Worm (Caenorhabditis elegans) whole organism, L4 larva: ENCODE measurements around the gene F41H10.3.

Experiments used
- D1046.2 ChIP-seq: fragments of 200-800 bp; sonication (Bioruptor generic); IDR thresholded peaks from 2 replicates; pipeline ENCODE4 v1.3.6; 2022; ENCODE audit warnings: missing genetic modification characterization, missing compliant biosample characterization
- F37D6.2 ChIP-seq: sonication (generic microtip); optimal IDR thresholded peaks from 2 replicates; lab custom pipeline; 2016; ENCODE audit warnings: mild to moderate bottlenecking, missing genetic modification characterization, missing compliant biosample characterization
- F44E2.7 ChIP-seq: fragments of 200-800 bp; sonication (Bioruptor generic); IDR thresholded peaks from 2 replicates; pipeline ENCODE4 v2.1.2; 2022; ENCODE audit warnings: missing genetic modification characterization, missing compliant biosample characterization
- F49E8.2 ChIP-seq: sonication (generic microtip); optimal IDR thresholded peaks from 2 replicates; lab custom pipeline; 2016; ENCODE audit warnings: missing compliant biosample characterization, mild to moderate bottlenecking, missing genetic modification characterization, borderline replicate concordance
- T26A8.4 ChIP-seq: fragments of 200-800 bp; sonication (Bioruptor generic); IDR thresholded peaks from 2 replicates; pipeline ENCODE4 v1.3.6; 2022; ENCODE audit warnings: missing genetic modification characterization, missing compliant biosample characterization
- Y48G9A.11 ChIP-seq: fragments of 200-800 bp; sonication (Bioruptor generic); IDR thresholded peaks from 2 replicates; pipeline ENCODE4 v1.3.6; 2022; ENCODE audit warnings: missing genetic modification reagents, missing genetic modification characterization, missing compliant biosample characterization
- Y5F2A.4 ChIP-seq: fragments of 200-800 bp; sonication (Bioruptor generic); optimal IDR thresholded peaks from 2 replicates; lab custom pipeline; 2018; ENCODE audit warnings: mild to moderate bottlenecking, missing genetic modification characterization, missing compliant biosample characterization
- ZK546.5 ChIP-seq, 2 experiments: sonication (generic microtip); optimal IDR thresholded peaks; 2 replicates each; lab custom pipeline; 2017; ENCODE audit warnings: missing biosample characterization in 2 of 2, missing genetic modification characterization in 2 of 2
- aly-2 ChIP-seq: sonication (generic microtip); optimal IDR thresholded peaks from 2 replicates; lab custom pipeline; 2018; ENCODE audit warnings: missing biosample characterization, missing genetic modification characterization
- ama-1 ChIP-seq: fragments of 150-350 bp; optimal IDR thresholded peaks from 2 replicates; lab custom pipeline; 2014; ENCODE audit warnings: inconsistent platforms, mixed read lengths
- attf-4 ChIP-seq: sonication (generic microtip); optimal IDR thresholded peaks from 3 replicates; lab custom pipeline; 2017; ENCODE audit warnings: missing biosample characterization, missing genetic modification characterization
- ceh-32 ChIP-seq: sonication (generic microtip); optimal IDR thresholded peaks from 2 replicates; lab custom pipeline; 2016; ENCODE audit warnings: mild to moderate bottlenecking, missing genetic modification characterization, missing compliant biosample characterization; ENCODE audit not compliant: poor library complexity
- ceh-62 ChIP-seq: sonication (generic microtip); optimal IDR thresholded peaks from 2 replicates; lab custom pipeline; 2017; ENCODE audit warnings: missing biosample characterization, missing genetic modification characterization
- cey-2 ChIP-seq: sonication (generic microtip); optimal IDR thresholded peaks from 3 replicates; lab custom pipeline; 2017; ENCODE audit warnings: missing genetic modification characterization, mild to moderate bottlenecking, missing compliant biosample characterization, antibody characterized with exemption, borderline replicate concordance; ENCODE audit not compliant: insufficient read depth
- ctbp-1 ChIP-seq: fragments of 200-800 bp; sonication (Bioruptor generic); IDR thresholded peaks from 2 replicates; pipeline ENCODE4 v1.3.6; 2022; ENCODE audit warnings: missing genetic modification reagents, missing genetic modification characterization, missing compliant biosample characterization
- daf-16 ChIP-seq, 3 experiments: sonication (generic microtip); optimal IDR thresholded peaks; 2 replicates each; lab custom pipeline; 2016 to 2017; ENCODE audit warnings: missing genetic modification characterization in 3 of 3, missing genetic modification reagents in 3 of 3, mild to moderate bottlenecking in 2 of 3, missing compliant biosample characterization in 2 of 3, missing biosample characterization in 1 of 3, moderate library complexity in 1 of 3
- dmd-6 ChIP-seq: fragments of 200-800 bp; sonication (Bioruptor generic); IDR thresholded peaks from 2 replicates; pipeline ENCODE4 v1.3.6; 2022; ENCODE audit warnings: missing genetic modification reagents, missing genetic modification characterization, missing compliant biosample characterization
- egl-27 ChIP-seq: sonication (generic microtip); optimal IDR thresholded peaks from 3 replicates; lab custom pipeline; 2017; ENCODE audit warnings: missing biosample characterization, missing genetic modification reagents, missing genetic modification characterization
- hlh-11 ChIP-seq: fragments of 200-800 bp; sonication (Bioruptor generic); optimal IDR thresholded peaks from 2 replicates; lab custom pipeline; 2018; ENCODE audit warnings: mild to moderate bottlenecking, missing genetic modification characterization, missing compliant biosample characterization
- jun-1 ChIP-seq: fragments of 150-350 bp; optimal IDR thresholded peaks from 2 replicates; lab custom pipeline; 2014; ENCODE audit warnings: missing biosample characterization, missing genetic modification reagents, missing genetic modification characterization
- lim-7 ChIP-seq: fragments of 200-800 bp; sonication (Bioruptor generic); IDR thresholded peaks from 2 replicates; pipeline ENCODE4 v1.3.6; 2022; ENCODE audit warnings: missing genetic modification characterization, missing compliant biosample characterization
- lin-1 ChIP-seq: fragments of 200-800 bp; sonication (Bioruptor generic); IDR thresholded peaks from 2 replicates; pipeline ENCODE4 v1.3.6; 2022; ENCODE audit warnings: missing genetic modification reagents, missing genetic modification characterization, missing compliant biosample characterization
- lin-15B ChIP-seq: fragments of 150-350 bp; sonication (generic microtip); optimal IDR thresholded peaks from 3 replicates; lab custom pipeline; 2014; ENCODE audit warnings: missing biosample characterization, missing genetic modification characterization
- lin-38 ChIP-seq: fragments of 200-800 bp; sonication (Bioruptor generic); IDR thresholded peaks from 2 replicates; pipeline ENCODE4 v1.3.6; 2022; ENCODE audit warnings: missing genetic modification reagents, missing genetic modification characterization, missing compliant biosample characterization
- lin-39 ChIP-seq: fragments of 150-350 bp; optimal IDR thresholded peaks from 2 replicates; lab custom pipeline; 2014; ENCODE audit warnings: missing biosample characterization, missing genetic modification reagents, missing genetic modification characterization
- lir-3 ChIP-seq: sonication (generic microtip); optimal IDR thresholded peaks from 2 replicates; lab custom pipeline; 2016; ENCODE audit warnings: mild to moderate bottlenecking, missing genetic modification characterization, missing compliant biosample characterization
- lsy-2 ChIP-seq, 2 experiments: fragments of 150-350 bp in 1 of 2; sonication (generic microtip) in 1 of 2; optimal IDR thresholded peaks; 2 replicates each; lab custom pipeline; 2014 to 2017; ENCODE audit warnings: missing biosample characterization in 2 of 2, missing genetic modification characterization in 2 of 2
- mes-2 ChIP-seq: sonication (generic microtip); optimal IDR thresholded peaks from 2 replicates; lab custom pipeline; 2016; ENCODE audit warnings: missing genotype, mild to moderate bottlenecking, missing genetic modification characterization, missing compliant biosample characterization; ENCODE audit not compliant: poor library complexity, severe bottlenecking
- mxl-3 ChIP-seq: fragments of 200-800 bp; sonication (Bioruptor generic); optimal IDR thresholded peaks from 2 replicates; lab custom pipeline; 2018; ENCODE audit warnings: mild to moderate bottlenecking, missing genetic modification characterization, missing compliant biosample characterization
- nhr-102 ChIP-seq: sonication (generic microtip); optimal IDR thresholded peaks from 2 replicates; lab custom pipeline; 2016; ENCODE audit warnings: mild to moderate bottlenecking, missing genetic modification characterization, moderate library complexity, missing compliant biosample characterization
- nhr-111 ChIP-seq: fragments of 200-800 bp; sonication (Bioruptor generic); optimal IDR thresholded peaks from 2 replicates; lab custom pipeline; 2018; ENCODE audit warnings: mild to moderate bottlenecking, missing genetic modification characterization, missing compliant biosample characterization
- nhr-237 ChIP-seq: sonication (generic microtip); optimal IDR thresholded peaks from 2 replicates; lab custom pipeline; 2017; ENCODE audit warnings: missing biosample characterization, missing genetic modification characterization
- nhr-25 ChIP-seq: sonication (generic microtip); optimal IDR thresholded peaks from 2 replicates; lab custom pipeline; 2017; ENCODE audit warnings: missing genetic modification characterization, mild to moderate bottlenecking, missing compliant biosample characterization, antibody characterized with exemption, moderate library complexity, borderline replicate concordance; ENCODE audit not compliant: insufficient read depth
- nhr-41 ChIP-seq: fragments of 200-800 bp; sonication (Bioruptor generic); IDR thresholded peaks from 2 replicates; pipeline ENCODE4 v1.3.6; 2022; ENCODE audit warnings: missing genetic modification reagents, missing genetic modification characterization, missing compliant biosample characterization
- nhr-48 ChIP-seq: sonication (generic microtip); optimal IDR thresholded peaks from 2 replicates; lab custom pipeline; 2016; ENCODE audit warnings: mild to moderate bottlenecking, missing genetic modification characterization, missing compliant biosample characterization
- nhr-76 ChIP-seq: fragments of 150-350 bp; optimal IDR thresholded peaks from 2 replicates; lab custom pipeline; 2014; ENCODE audit warnings: missing biosample characterization, missing genetic modification characterization
- rbr-2 ChIP-seq: sonication (generic microtip); optimal IDR thresholded peaks from 2 replicates; lab custom pipeline; 2016; ENCODE audit warnings: missing genotype, missing genetic modification characterization, missing compliant biosample characterization
- tra-1 ChIP-seq: fragments of 200-800 bp; sonication (Bioruptor generic); IDR thresholded peaks from 2 replicates; pipeline ENCODE4 v1.3.6; 2022; ENCODE audit warnings: missing genetic modification reagents, missing genetic modification characterization, missing compliant biosample characterization
- unc-39 ChIP-seq: sonication (generic microtip); optimal IDR thresholded peaks from 2 replicates; lab custom pipeline; 2017; ENCODE audit warnings: missing biosample characterization, missing genetic modification characterization
- unc-62 ChIP-seq, 3 experiments: fragments of 150-350 bp in 1 of 3; sonication (generic microtip); optimal IDR thresholded peaks in 2 of 3; peaks in 1 of 3; 1 replicate in 1 of 3; 2 replicates in 2 of 3; lab custom pipeline; 2014 to 2017; ENCODE audit warnings: missing biosample characterization in 3 of 3, missing genetic modification characterization in 3 of 3, missing genetic modification reagents in 3 of 3, missing genotype in 1 of 3
- vab-7 ChIP-seq: fragments of 200-800 bp; sonication (Bioruptor generic); IDR thresholded peaks from 2 replicates; pipeline ENCODE4 v1.3.6; 2022; ENCODE audit warnings: missing genetic modification reagents, missing genetic modification characterization, missing compliant biosample characterization
- zip-11 ChIP-seq: fragments of 200-800 bp; sonication (Bioruptor generic); IDR thresholded peaks from 2 replicates; pipeline ENCODE4 v1.3.6; 2022; ENCODE audit warnings: missing genetic modification characterization, missing compliant biosample characterization
- zip-2 ChIP-seq: fragments of 150-350 bp; optimal IDR thresholded peaks from 2 replicates; lab custom pipeline; 2014; ENCODE audit warnings: missing biosample characterization, missing genetic modification characterization
- ztf-11 ChIP-seq: fragments of 150-350 bp; optimal IDR thresholded peaks from 2 replicates; lab custom pipeline; 2014; ENCODE audit warnings: missing biosample characterization, missing genetic modification characterization

The F41H10.3 gene

ce11 chrIV:5354124-5354523, 15.5 kb upstream of the F41H10.3 start, which contains the start of gene Y4C6B.1:
Gene Y4C6B.1, plus strand, starts transcription at chrIV:5354488.
- no peak for TF ChIP-seq lim-7
- peak in 1 of 2 experiments; percentile 83 for TF ChIP-seq lsy-2 (tag; optimal IDR thresholded peaks at IDR 0.05; lab: Kevin White, UChicago)
- TF ChIP-seq lin-38 (GFP tag; lab: Robert Waterston, UW): peak; percentile 87

- TF ChIP-seq unc-62 (GFP tag; optimal IDR thresholded peaks at IDR 0.05 in 1 of 2; lab: Kevin White, UChicago): peak in 1 of 2 experiments; percentile 96
- no peak for TF ChIP-seq unc-62 (tag; optimal IDR thresholded peaks at IDR 0.05; lab: Kevin White, UChicago)
- TF ChIP-seq lir-3 (tag; lab: Kevin White, UChicago): no peak
Measured at ce11 chrIV:5354564-5354963, 15.0 kb upstream of the F41H10.3 start.

DNA sequence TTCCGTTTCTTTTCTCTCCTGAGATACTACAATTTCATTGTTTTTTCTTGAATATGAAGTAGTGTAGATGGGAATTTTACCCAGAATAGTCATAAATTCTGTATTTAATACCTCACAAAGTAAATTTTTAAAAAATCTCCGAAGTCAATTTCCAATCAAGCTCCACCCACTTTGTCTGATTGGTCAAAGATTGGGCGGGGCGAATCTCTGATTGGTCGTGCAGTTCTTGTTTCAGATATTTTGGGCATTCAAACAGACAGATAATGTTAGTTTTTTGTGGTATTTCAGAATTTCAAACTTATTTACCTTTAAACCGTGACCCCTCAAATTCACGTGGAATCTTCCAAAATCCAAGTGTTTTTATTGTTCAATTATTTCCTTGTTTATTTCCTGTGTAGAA, 9.1 kb upstream of the F41H10.3 start, which contains the start of gene F41H10.5:
Gene F41H10.5, plus strand, starts transcription at position 375 of the 400 bp plus-strand sequence.
- no peak for TF ChIP-seq Y48G9A.11 (GFP tag; lab: Robert Waterston, UW)
- no peak for TF ChIP-seq F37D6.2
- TF ChIP-seq ama-1 (lab: Kevin White, UChicago): no peak
- TF ChIP-seq attf-4 (tag; lab: Kevin White, UChicago): no peak
- no peak for TF ChIP-seq nhr-237 (tag; lab: Kevin White, UChicago)
- no peak for TF ChIP-seq ctbp-1 (GFP tag; lab: Robert Waterston, UW)
- no peak for TF ChIP-seq nhr-111 (GFP tag; lab: Kevin White, UChicago)
- TF ChIP-seq jun-1 (tag; lab: Kevin White, UChicago): no peak
- no peak for TF ChIP-seq zip-2

ce11 chrIV:5364135-5364609, 5.4 kb upstream of the F41H10.3 start, which contains the start of the genes hda-6 and F41H10.4:
Gene hda-6, minus strand, starts transcription at chrIV:5364306.
Gene F41H10.4, plus strand, starts transcription at chrIV:5364559.
- TF ChIP-seq rbr-2 (tag; lab: Kevin White, UChicago) (peak; percentile 34), ztf-11 (tag; lab: Kevin White, UChicago) (no peak), vab-7 (GFP tag; lab: Robert Waterston, UW) (no peak), nhr-76 (tag; lab: Kevin White, UChicago) (no peak), zip-11 (GFP tag; lab: Robert Waterston, UW) (no peak), daf-16 (GFP tag; optimal IDR thresholded peaks at IDR 0.05; lab: Kevin White, UChicago) (peak in 1 of 2 experiments; percentile 83), daf-16 (tag; optimal IDR thresholded peaks at IDR 0.05; lab: Kevin White, UChicago) (peak; percentile 71), cey-2 (tag; lab: Kevin White, UChicago) (no peak), nhr-102 (peak; percentile 9), ceh-32 (tag; lab: Kevin White, UChicago) (no peak), nhr-48 (tag; lab: Kevin White, UChicago) (no peak), tra-1 (GFP tag; lab: Robert Waterston, UW) (no peak), ama-1 (lab: Kevin White, UChicago) (no peak), lin-15B (tag; lab: Kevin White, UChicago) (peak; percentile 41), egl-27 (tag; lab: Kevin White, UChicago) (no peak), F44E2.7 (GFP tag; lab: Robert Waterston, UW) (no peak), D1046.2 (GFP tag; lab: Robert Waterston, UW) (no peak), mes-2 (tag; lab: Kevin White, UChicago) (peak; percentile 97), nhr-111 (GFP tag; lab: Kevin White, UChicago) (no peak), lin-38 (GFP tag; lab: Robert Waterston, UW) (peak; percentile 79), unc-39 (tag; lab: Kevin White, UChicago) (no peak), hlh-11 (tag; lab: Kevin White, UChicago) (peak; percentile 72), nhr-41 (GFP tag; lab: Robert Waterston, UW) (no peak), lin-39 (tag; lab: Kevin White, UChicago) (no peak), T26A8.4 (GFP tag; lab: Robert Waterston, UW) (peak; percentile 38; the same call in 1 of the 2 replicates), nhr-25 (no peak), Y5F2A.4 (GFP tag; lab: Kevin White, UChicago) (no peak), ZK546.5 (tag; optimal IDR thresholded peaks at IDR 0.05; lab: Kevin White, UChicago) (no peak), aly-2 (tag; lab: Kevin White, UChicago) (no peak), mxl-3 (GFP tag; lab: Kevin White, UChicago) (peak; percentile 68), lin-1 (GFP tag; lab: Robert Waterston, UW) (no peak), dmd-6 (peak; percentile 35), F49E8.2 (tag; lab: Kevin White, UChicago) (no peak), ceh-62 (no peak)
